Worm (Caenorhabditis elegans): ENCODE measurements around the gene F36D4.4.

F36D4.4 gene

DNA sequence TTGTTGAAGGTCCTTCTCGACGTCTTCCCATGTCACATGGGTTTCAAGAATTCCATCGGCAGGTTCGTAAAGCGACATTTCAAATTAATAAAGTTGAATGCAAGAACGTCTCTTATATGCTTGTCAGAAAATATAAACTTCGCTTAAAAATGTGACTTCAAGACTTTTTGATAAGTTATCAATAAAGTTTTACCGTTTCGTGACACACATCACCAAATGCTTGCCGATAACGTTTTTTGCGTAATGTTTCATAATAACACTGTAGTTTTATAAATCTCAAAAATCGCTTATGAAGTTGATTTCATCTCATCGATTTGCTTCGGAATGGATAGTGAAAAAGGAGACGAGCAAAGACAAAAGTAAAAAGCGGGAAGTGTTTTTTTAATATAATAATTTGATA, 40.9 kb downstream of the F36D4.4 start, which contains the start of gene E02C12.8:
Gene E02C12.8 (minus strand): TSS at position 141 of the 400 bp plus-strand sequence.
- TF ChIP-seq unc-120 (tag; optimal IDR thresholded peaks at IDR 0.05; ENCODE audit: poor library complexity, severe bottlenecking) (no peak), hlh-1 (tag; optimal IDR thresholded peaks at IDR 0.05) (no peak), ces-1 (GFP tag; optimal IDR thresholded peaks at IDR 0.05) (no peak), elt-1 (tag; optimal IDR thresholded peaks at IDR 0.05; ENCODE audit: borderline replicate concordance, insufficient read depth) (no peak), ztf-11 (tag; optimal IDR thresholded peaks at IDR 0.05) (no peak), lin-13 (tag; optimal IDR thresholded peaks at IDR 0.05) (no peak), zip-8 (tag; optimal IDR thresholded peaks at IDR 0.05) (no peak), nhr-237 (tag; optimal IDR thresholded peaks at IDR 0.05) (no peak), cnd-1 (tag; optimal IDR thresholded peaks at IDR 0.05) (no peak), pha-4 (tag; optimal IDR thresholded peaks at IDR 0.05) (no peak)

DNA sequence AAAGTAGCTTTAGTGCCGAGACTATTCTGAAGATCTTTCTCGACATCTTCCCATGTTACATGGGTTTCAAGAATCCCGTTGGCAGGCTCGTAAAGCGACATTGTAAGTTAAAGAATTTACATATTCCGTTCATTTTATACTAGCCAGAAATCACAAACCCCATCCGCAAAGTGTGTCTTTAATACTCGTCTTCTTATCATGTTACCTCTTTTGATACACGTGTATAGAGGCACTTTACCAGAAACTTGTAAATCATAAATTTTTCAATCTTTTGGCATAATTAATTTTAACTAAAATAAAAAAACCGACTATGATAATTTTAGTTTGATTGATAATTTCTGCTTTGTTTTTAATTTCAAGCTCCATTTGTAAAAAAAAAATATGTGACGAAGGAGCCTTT, 43.4 kb downstream of the F36D4.4 start, which contains the start of gene E02C12.6:
Gene E02C12.6 (minus strand): TSS at position 101 of the 400 bp plus-strand sequence.
- TF ChIP-seq nhr-237 (tag; optimal IDR thresholded peaks at IDR 0.05) (no peak), nhr-76 (tag; optimal IDR thresholded peaks at IDR 0.05) (no peak), mab-5 (tag; optimal IDR thresholded peaks at IDR 0.05) (no peak), unc-62 (GFP tag; optimal IDR thresholded peaks at IDR 0.05) (no peak), elt-3 (tag; optimal IDR thresholded peaks at IDR 0.05) (no peak), unc-120 (tag; optimal IDR thresholded peaks at IDR 0.05; ENCODE audit: poor library complexity, severe bottlenecking) (no peak), flh-1 (GFP tag; optimal IDR thresholded peaks at IDR 0.05) (no peak), lsy-2 (tag; optimal IDR thresholded peaks at IDR 0.05) (no peak)

ce11 chrV:9359674-9360073, 54.7 kb downstream of the F36D4.4 start, which contains the start of gene gpa-3:
Gene gpa-3 (minus strand): TSS chrV:9359774.
- TF ChIP-seq sptf-1 (tag; optimal IDR thresholded peaks at IDR 0.05) = no peak
- no peak for TF ChIP-seq cnd-1 (tag; optimal IDR thresholded peaks at IDR 0.05)
- TF ChIP-seq hlh-1 (tag; optimal IDR thresholded peaks at IDR 0.05) = no peak
- TF ChIP-seq ztf-11 (tag; optimal IDR thresholded peaks at IDR 0.05) = no peak
- TF ChIP-seq ceh-83 (GFP tag; optimal IDR thresholded peaks at IDR 0.05) = no peak
- no peak for TF ChIP-seq M03D4.4 (tag; optimal IDR thresholded peaks at IDR 0.05)
- no peak for TF ChIP-seq mab-5 (tag; optimal IDR thresholded peaks at IDR 0.05)
- no peak for TF ChIP-seq ham-2 (GFP tag; optimal IDR thresholded peaks at IDR 0.05)
- no peak for TF ChIP-seq nhr-76 (tag; optimal IDR thresholded peaks at IDR 0.05)
- TF ChIP-seq nhr-2 (tag; optimal IDR thresholded peaks at IDR 0.05) = no peak
- no peak for TF ChIP-seq lin-13 (tag; optimal IDR thresholded peaks at IDR 0.05)
- no peak for TF ChIP-seq zip-8 (tag; optimal IDR thresholded peaks at IDR 0.05)
- TF ChIP-seq ceh-39 (tag; optimal IDR thresholded peaks at IDR 0.05) = no peak
- TF ChIP-seq ces-1 (GFP tag; optimal IDR thresholded peaks at IDR 0.05) = no peak

DNA sequence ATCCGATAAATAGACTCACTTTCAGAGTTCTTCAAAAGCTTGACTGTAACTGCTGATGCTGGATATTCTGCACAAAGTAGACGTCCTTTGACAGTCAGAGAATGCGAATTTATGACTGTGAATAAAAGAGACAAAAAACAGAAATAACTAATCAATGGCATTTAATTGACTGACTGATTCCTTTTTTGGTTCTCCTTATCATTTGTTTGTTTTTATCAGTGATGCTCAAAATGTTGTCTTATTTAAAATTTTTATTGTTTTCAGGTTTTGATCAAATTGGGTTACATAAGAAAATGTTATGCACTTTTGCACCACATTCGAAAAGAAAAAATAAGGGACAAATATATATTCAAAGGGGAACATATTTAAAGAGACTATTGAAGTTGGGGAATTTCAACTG, 58.1 kb downstream of the F36D4.4 start, which contains the start of gene ttr-49:
Gene ttr-49 (minus strand): TSS at position 171 of the 400 bp plus-strand sequence.
- TF ChIP-seq ceh-43 (GFP tag; optimal IDR thresholded peaks at IDR 0.05) (no peak), tbx-8 (GFP tag; optimal IDR thresholded peaks at IDR 0.05) (no peak), flh-1 (GFP tag; optimal IDR thresholded peaks at IDR 0.05) (no peak), lin-13 (tag; optimal IDR thresholded peaks at IDR 0.05) (no peak), nhr-76 (tag; optimal IDR thresholded peaks at IDR 0.05) (no peak), nhr-28 (tag; optimal IDR thresholded peaks at IDR 0.05) (no peak), bed-3 (GFP tag; optimal IDR thresholded peaks at IDR 0.05) (no peak), cnd-1 (tag; optimal IDR thresholded peaks at IDR 0.05) (no peak), lsy-2 (tag; optimal IDR thresholded peaks at IDR 0.05) (no peak), zip-8 (tag; optimal IDR thresholded peaks at IDR 0.05) (no peak), sem-2 (GFP tag; optimal IDR thresholded peaks at IDR 0.05) (no peak), mab-5 (tag; optimal IDR thresholded peaks at IDR 0.05) (no peak)

- no peak for TF ChIP-seq snpc-4 (tag; optimal IDR thresholded peaks at IDR 0.05)
- no peak for TF ChIP-seq bed-3 (GFP tag; optimal IDR thresholded peaks at IDR 0.05)
- no peak for TF ChIP-seq elt-3 (tag; optimal IDR thresholded peaks at IDR 0.05)
These were observed 59.0 kb downstream of the F36D4.4 start, which contains the start of gene ttr-40 for ce11 chrV:9355371-9355770. Gene ttr-40 (minus strand): TSS chrV:9355471.

DNA sequence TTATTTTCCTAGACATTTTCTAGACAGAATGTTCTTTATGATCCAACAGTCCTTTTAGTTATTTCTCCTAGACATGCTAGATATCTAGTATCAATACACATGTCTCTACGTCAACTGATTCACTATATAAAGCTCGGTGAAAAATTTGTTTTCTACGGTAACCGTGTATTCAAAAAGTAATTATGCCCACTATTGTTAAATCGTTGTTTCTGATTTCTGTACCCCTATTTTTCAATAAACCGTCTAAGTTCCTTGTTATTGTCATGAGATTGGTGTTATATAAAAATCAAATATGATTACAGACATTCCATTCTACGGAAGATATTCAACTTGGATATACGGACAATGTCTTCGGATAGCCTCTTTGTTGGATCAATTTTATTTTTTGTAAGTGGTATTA, 61.5 kb downstream of the F36D4.4 start, which contains the start of gene srx-46:
Gene srx-46 (plus strand): TSS at position 301 of the 400 bp plus-strand sequence.
- TF ChIP-seq mls-2 (tag; optimal IDR thresholded peaks at IDR 0.05) = no peak
- TF ChIP-seq elt-3 (tag; optimal IDR thresholded peaks at IDR 0.05) = no peak
- no peak for TF ChIP-seq hlh-1 (tag; optimal IDR thresholded peaks at IDR 0.05)
- TF ChIP-seq ceh-43 (GFP tag; optimal IDR thresholded peaks at IDR 0.05) = no peak
- TF ChIP-seq unc-39 (tag; optimal IDR thresholded peaks at IDR 0.05) = no peak
- TF ChIP-seq tbx-8 (GFP tag; optimal IDR thresholded peaks at IDR 0.05) = no peak
- no peak for TF ChIP-seq nhr-28 (tag; optimal IDR thresholded peaks at IDR 0.05)
- no peak for TF ChIP-seq nhr-76 (tag; optimal IDR thresholded peaks at IDR 0.05)
- no peak for TF ChIP-seq lin-13 (tag; optimal IDR thresholded peaks at IDR 0.05)
- TF ChIP-seq M03D4.4 (tag; optimal IDR thresholded peaks at IDR 0.05) = no peak
